Fruit fly (Drosophila melanogaster): Measurements from ENCODE around the gene Adgf-B.

- TF ChIP-seq rn (GFP tag; IDR thresholded peaks at IDR 0.05) (no peak), gl (tag; optimal IDR thresholded peaks at IDR 0.05) (no peak), CG4496 (GFP tag; IDR thresholded peaks at IDR 0.05) (no peak), CG9948 (tag; optimal IDR thresholded peaks at IDR 0.05) (no peak), Pif1B (GFP tag; optimal IDR thresholded peaks at IDR 0.05) (no peak), Ets98B (GFP tag; IDR thresholded peaks at IDR 0.05) (no peak), CG15710 (tag; optimal IDR thresholded peaks at IDR 0.05) (no peak), CG17806 (tag; optimal IDR thresholded peaks at IDR 0.05) (no peak), CG32121 (GFP tag; IDR thresholded peaks at IDR 0.05) (no peak)
These were observed 7.9 kb downstream of the Adgf-B start for dm6 chr3L:17742531-17742930.
